Fruit fly (Drosophila melanogaster) whole organism, prepupa: ENCODE results near the gene CG34107.

Experiments
- Blimp-1 ChIP-seq: fragments of 200-800 bp; sonication (Bioruptor generic); optimal IDR thresholded peaks from 3 replicates; lab custom pipeline; 2017; ENCODE audit warnings: missing biosample characterization, missing genetic modification characterization, mild to moderate bottlenecking, moderate library complexity, missing genetic modification reagents
- CG16779 ChIP-seq: fragments of 200-800 bp; sonication (Bioruptor generic); optimal IDR thresholded peaks from 3 replicates; lab custom pipeline; 2017; ENCODE audit warnings: missing biosample characterization, mild to moderate bottlenecking, missing genetic modification characterization
- CG6792 ChIP-seq: fragments of 200-800 bp; sonication (Bioruptor generic); optimal IDR thresholded peaks from 3 replicates; lab custom pipeline; 2016; ENCODE audit warnings: missing biosample characterization, missing genetic modification characterization
- CG6808 ChIP-seq: fragments of 200-800 bp; sonication (Bioruptor generic); optimal IDR thresholded peaks from 3 replicates; lab custom pipeline; 2017; ENCODE audit warnings: missing biosample characterization, missing genetic modification characterization, mild to moderate bottlenecking, moderate library complexity, missing genetic modification reagents
- Eip78C ChIP-seq: fragments of 200-800 bp; sonication (Bioruptor generic); peaks from one replicate; lab custom pipeline; 2016; ENCODE audit warnings: missing biosample characterization, missing genetic modification characterization
- Gug ChIP-seq: fragments of 200-800 bp; sonication (Bioruptor generic); IDR thresholded peaks from 2 replicates; pipeline ENCODE4 v1.3.6; 2022; ENCODE audit warnings: missing biosample characterization, missing genetic modification characterization
- Smox ChIP-seq: fragments of 200-800 bp; sonication (Bioruptor generic); optimal IDR thresholded peaks from 3 replicates; lab custom pipeline; 2016; ENCODE audit warnings: missing biosample characterization, missing genetic modification characterization
- Sox102F ChIP-seq: fragments of 200-800 bp; sonication (Bioruptor generic); optimal IDR thresholded peaks from 2 replicates; lab custom pipeline; 2016; ENCODE audit warnings: missing biosample characterization, mild to moderate bottlenecking, missing genetic modification characterization
- eg ChIP-seq: fragments of 200-800 bp; sonication (Bioruptor generic); IDR thresholded peaks from 3 replicates; pipeline ENCODE4 v1.3.6; 2022; ENCODE audit warnings: missing biosample characterization, missing genetic modification characterization
- net ChIP-seq: fragments of 200-800 bp; sonication (Bioruptor generic); optimal IDR thresholded peaks from 3 replicates; lab custom pipeline; 2016; ENCODE audit warnings: missing biosample characterization, missing genetic modification characterization
- ss ChIP-seq, 2 experiments: fragments of 200-800 bp; sonication (Bioruptor generic); optimal IDR thresholded peaks; 2 replicates in 1 of 2; 3 replicates in 1 of 2; lab custom pipeline; 2017 to 2018; ENCODE audit warnings: mild to moderate bottlenecking in 2 of 2, missing biosample characterization in 2 of 2, missing genetic modification characterization in 2 of 2, moderate library complexity in 1 of 2

- TF ChIP-seq net (GFP tag; lab: Kevin White, UChicago) = no peak
- TF ChIP-seq Eip78C (GFP tag; lab: Kevin White, UChicago) = no peak
- TF ChIP-seq Blimp-1 = no peak
- TF ChIP-seq eg = no peak
- no peak for TF ChIP-seq Sox102F (GFP tag; lab: Kevin White, UChicago)
- TF ChIP-seq ss (GFP tag; optimal IDR thresholded peaks at IDR 0.05; lab: Kevin White, UChicago) = no peak
- no peak for TF ChIP-seq Smox
- no peak for TF ChIP-seq CG6808 (GFP tag; lab: Kevin White, UChicago)
- no peak for TF ChIP-seq Gug (GFP tag; lab: Robert Waterston, UW)
- no peak for TF ChIP-seq CG6792 (GFP tag; lab: Kevin White, UChicago)
- TF ChIP-seq CG16779 = no peak
Measured at dm6 chr3R:10225390-10225789, 681 bp downstream of the CG34107 start, which contains the start of gene CG42795.
